Worm (Caenorhabditis elegans) whole organism, L4 larva: ENCODE results near the gene Y46G5A.28.
A peak's percentile ranks its signal among the peaks of the same experiment; 100 is the strongest.

Experiments used
- F26F4.8 ChIP-seq: fragments of 200-800 bp; sonication (Bioruptor generic); conservative IDR thresholded peaks from 2 replicates; pipeline ENCODE4 v1.3.6; 2022; ENCODE audit warnings: missing genetic modification characterization, missing compliant biosample characterization
- R02D3.7 ChIP-seq: fragments of 150-350 bp; sonication (generic microtip); optimal IDR thresholded peaks from 3 replicates; lab custom pipeline; 2014; ENCODE audit warnings: missing biosample characterization, missing genetic modification characterization
- Y105C5A.15 ChIP-seq: fragments of 200-800 bp; sonication (Bioruptor generic); IDR thresholded peaks from 2 replicates; pipeline ENCODE4 v1.3.6; 2022; ENCODE audit warnings: missing genetic modification characterization, missing compliant biosample characterization
- Y5F2A.4 ChIP-seq: fragments of 200-800 bp; sonication (Bioruptor generic); optimal IDR thresholded peaks from 2 replicates; lab custom pipeline; 2018; ENCODE audit warnings: mild to moderate bottlenecking, missing genetic modification characterization, missing compliant biosample characterization
- ZK337.2 ChIP-seq: fragments of 200-800 bp; sonication (Bioruptor generic); IDR thresholded peaks from 2 replicates; pipeline ENCODE4 v1.3.6; 2022; ENCODE audit warnings: missing genetic modification reagents, missing genetic modification characterization, missing compliant biosample characterization
- ZK546.5 ChIP-seq, 2 experiments: sonication (generic microtip); optimal IDR thresholded peaks; 2 replicates each; lab custom pipeline; 2017; ENCODE audit warnings: missing biosample characterization in 2 of 2, missing genetic modification characterization in 2 of 2
- aha-1 ChIP-seq: fragments of 150-350 bp; peaks from one replicate; lab custom pipeline; 2014; ENCODE audit warnings: missing biosample characterization, missing genetic modification characterization
- ama-1 ChIP-seq: fragments of 150-350 bp; optimal IDR thresholded peaks from 2 replicates; lab custom pipeline; 2014; ENCODE audit warnings: inconsistent platforms, mixed read lengths
- ceh-20 ChIP-seq: fragments of 200-800 bp; sonication (Bioruptor generic); IDR thresholded peaks from 2 replicates; pipeline ENCODE4 v1.3.6; 2022; ENCODE audit warnings: missing genetic modification reagents, missing genetic modification characterization, missing compliant biosample characterization
- ceh-28 ChIP-seq: fragments of 150-350 bp; optimal IDR thresholded peaks from 2 replicates; lab custom pipeline; 2014; ENCODE audit warnings: missing biosample characterization, missing genetic modification reagents, missing genetic modification characterization
- dmd-6 ChIP-seq: fragments of 200-800 bp; sonication (Bioruptor generic); IDR thresholded peaks from 2 replicates; pipeline ENCODE4 v1.3.6; 2022; ENCODE audit warnings: missing genetic modification reagents, missing genetic modification characterization, missing compliant biosample characterization
- dve-1 ChIP-seq: sonication (generic microtip); optimal IDR thresholded peaks from 2 replicates; lab custom pipeline; 2017; ENCODE audit warnings: antibody characterized with exemption, mild to moderate bottlenecking, missing genetic modification characterization, missing compliant biosample characterization; ENCODE audit not compliant: insufficient read depth
- egl-27 ChIP-seq: sonication (generic microtip); optimal IDR thresholded peaks from 3 replicates; lab custom pipeline; 2017; ENCODE audit warnings: missing biosample characterization, missing genetic modification reagents, missing genetic modification characterization
- fkh-10 ChIP-seq: fragments of 150-350 bp; optimal IDR thresholded peaks from 2 replicates; lab custom pipeline; 2014; ENCODE audit warnings: missing biosample characterization, missing genetic modification reagents, missing genetic modification characterization
- hif-1 ChIP-seq, 2 experiments: sonication (generic microtip); optimal IDR thresholded peaks; 2 replicates each; lab custom pipeline; 2016 to 2017; ENCODE audit warnings: missing compliant biosample characterization in 2 of 2, missing genetic modification characterization in 2 of 2, missing genetic modification reagents in 2 of 2, missing genotype in 2 of 2, mild to moderate bottlenecking in 1 of 2
- hlh-11 ChIP-seq: fragments of 200-800 bp; sonication (Bioruptor generic); optimal IDR thresholded peaks from 2 replicates; lab custom pipeline; 2018; ENCODE audit warnings: mild to moderate bottlenecking, missing genetic modification characterization, missing compliant biosample characterization
- hmg-1.1 ChIP-seq: fragments of 200-800 bp; sonication (Bioruptor generic); IDR thresholded peaks from 2 replicates; pipeline ENCODE4 v1.3.6; 2022; ENCODE audit warnings: missing genetic modification reagents, missing genetic modification characterization, missing compliant biosample characterization
- lin-1 ChIP-seq: fragments of 200-800 bp; sonication (Bioruptor generic); IDR thresholded peaks from 2 replicates; pipeline ENCODE4 v1.3.6; 2022; ENCODE audit warnings: missing genetic modification reagents, missing genetic modification characterization, missing compliant biosample characterization
- lir-3 ChIP-seq: sonication (generic microtip); optimal IDR thresholded peaks from 2 replicates; lab custom pipeline; 2016; ENCODE audit warnings: mild to moderate bottlenecking, missing genetic modification characterization, missing compliant biosample characterization
- lsy-2 ChIP-seq, 2 experiments: fragments of 150-350 bp in 1 of 2; sonication (generic microtip) in 1 of 2; optimal IDR thresholded peaks; 2 replicates each; lab custom pipeline; 2014 to 2017; ENCODE audit warnings: missing biosample characterization in 2 of 2, missing genetic modification characterization in 2 of 2
- mxl-3 ChIP-seq: fragments of 200-800 bp; sonication (Bioruptor generic); optimal IDR thresholded peaks from 2 replicates; lab custom pipeline; 2018; ENCODE audit warnings: mild to moderate bottlenecking, missing genetic modification characterization, missing compliant biosample characterization
- nhr-102 ChIP-seq: sonication (generic microtip); optimal IDR thresholded peaks from 2 replicates; lab custom pipeline; 2016; ENCODE audit warnings: mild to moderate bottlenecking, missing genetic modification characterization, moderate library complexity, missing compliant biosample characterization
- nhr-11 ChIP-seq: fragments of 150-350 bp; optimal IDR thresholded peaks from 2 replicates; lab custom pipeline; 2014; ENCODE audit warnings: missing biosample characterization, missing genetic modification characterization
- nhr-111 ChIP-seq: fragments of 200-800 bp; sonication (Bioruptor generic); optimal IDR thresholded peaks from 2 replicates; lab custom pipeline; 2018; ENCODE audit warnings: mild to moderate bottlenecking, missing genetic modification characterization, missing compliant biosample characterization
- nhr-28 ChIP-seq: fragments of 150-350 bp; optimal IDR thresholded peaks from 2 replicates; lab custom pipeline; 2014; ENCODE audit warnings: missing biosample characterization, missing genetic modification characterization
- nhr-41 ChIP-seq: fragments of 200-800 bp; sonication (Bioruptor generic); IDR thresholded peaks from 2 replicates; pipeline ENCODE4 v1.3.6; 2022; ENCODE audit warnings: missing genetic modification reagents, missing genetic modification characterization, missing compliant biosample characterization
- nhr-42 ChIP-seq: fragments of 200-800 bp; sonication (Bioruptor generic); IDR thresholded peaks from 2 replicates; pipeline ENCODE4 v1.3.6; 2022; ENCODE audit warnings: missing genetic modification characterization, missing compliant biosample characterization
- nhr-48 ChIP-seq: sonication (generic microtip); optimal IDR thresholded peaks from 2 replicates; lab custom pipeline; 2016; ENCODE audit warnings: mild to moderate bottlenecking, missing genetic modification characterization, missing compliant biosample characterization
- nhr-6 ChIP-seq: fragments of 150-350 bp; optimal IDR thresholded peaks from 2 replicates; lab custom pipeline; 2014; ENCODE audit warnings: missing biosample characterization, missing genetic modification characterization
- nhr-76 ChIP-seq: fragments of 150-350 bp; optimal IDR thresholded peaks from 2 replicates; lab custom pipeline; 2014; ENCODE audit warnings: missing biosample characterization, missing genetic modification characterization
- php-3 ChIP-seq: fragments of 200-800 bp; sonication (Bioruptor generic); IDR thresholded peaks from 2 replicates; pipeline ENCODE4 v1.3.6; 2022; ENCODE audit warnings: missing genetic modification reagents, missing genetic modification characterization, missing compliant biosample characterization
- pqm-1 ChIP-seq: sonication (generic microtip); optimal IDR thresholded peaks from 2 replicates; lab custom pipeline; 2017; ENCODE audit warnings: missing biosample characterization, missing genetic modification characterization
- sdz-12 ChIP-seq: fragments of 200-800 bp; sonication (Bioruptor generic); optimal IDR thresholded peaks from 2 replicates; lab custom pipeline; 2018; ENCODE audit warnings: mild to moderate bottlenecking, missing genetic modification characterization, missing compliant biosample characterization
- set-16 ChIP-seq: fragments of 200-800 bp; sonication (Bioruptor generic); IDR thresholded peaks from 2 replicates; pipeline ENCODE4 v1.3.6; 2022; ENCODE audit warnings: missing genetic modification reagents, missing genetic modification characterization, missing compliant biosample characterization
- skn-1 ChIP-seq: fragments of 150-350 bp; optimal IDR thresholded peaks from 2 replicates; lab custom pipeline; 2014; ENCODE audit warnings: missing biosample characterization, missing genetic modification characterization
- spr-1 ChIP-seq: sonication (generic microtip); optimal IDR thresholded peaks from 2 replicates; lab custom pipeline; 2016; ENCODE audit warnings: mild to moderate bottlenecking, missing genetic modification characterization, missing compliant biosample characterization
- tag-97 ChIP-seq: fragments of 200-800 bp; sonication (Bioruptor generic); IDR thresholded peaks from 2 replicates; pipeline ENCODE4 v1.3.6; 2022; ENCODE audit warnings: missing genetic modification characterization, missing compliant biosample characterization
- unc-62 ChIP-seq, 3 experiments: fragments of 150-350 bp in 1 of 3; sonication (generic microtip); optimal IDR thresholded peaks in 2 of 3; peaks in 1 of 3; 1 replicate in 1 of 3; 2 replicates in 2 of 3; lab custom pipeline; 2014 to 2017; ENCODE audit warnings: missing biosample characterization in 3 of 3, missing genetic modification characterization in 3 of 3, missing genetic modification reagents in 3 of 3, missing genotype in 1 of 3
- zip-11 ChIP-seq: fragments of 200-800 bp; sonication (Bioruptor generic); IDR thresholded peaks from 2 replicates; pipeline ENCODE4 v1.3.6; 2022; ENCODE audit warnings: missing genetic modification characterization, missing compliant biosample characterization
- ztf-11 ChIP-seq: fragments of 150-350 bp; optimal IDR thresholded peaks from 2 replicates; lab custom pipeline; 2014; ENCODE audit warnings: missing biosample characterization, missing genetic modification characterization

Y46G5A.28 gene

ce11 chrII:12824463-12824862 is 25.8 kb upstream of the Y46G5A.28 start:
- TF ChIP-seq hmg-1.1 (GFP tag; lab: Robert Waterston, UW) (0 out of 2 replicates have a peak, but pooled peaks have one; percentile 24), nhr-76 (no peak), egl-27 (no peak), F26F4.8 (0 out of 2 replicates have a peak, but pooled peaks have one; percentile 39), aha-1 (tag; lab: Kevin White, UChicago) (peak; percentile 77), ZK546.5 (tag; optimal IDR thresholded peaks at IDR 0.05; lab: Kevin White, UChicago) (no peak)

ce11 chrII:12826752-12827151 is 23.5 kb upstream of the Y46G5A.28 start, which contains the start of gene Y46G5A.38:
Y46G5A.38 (plus strand) TSS chrII:12827052.
- TF ChIP-seq dmd-6 (GFP tag; lab: Robert Waterston, UW) (no peak), ceh-20 (GFP tag; lab: Robert Waterston, UW) (no peak), dve-1 (no peak)

ce11 chrII:12828863-12829262 is 21.4 kb upstream of the Y46G5A.28 start, which contains the start of gene Y46G5A.23:
Y46G5A.23 (minus strand) TSS chrII:12828963.
- TF ChIP-seq lin-1 (GFP tag; lab: Robert Waterston, UW), result no peak
- no peak for TF ChIP-seq nhr-42 (GFP tag; lab: Robert Waterston, UW)
- TF ChIP-seq nhr-11 (tag; lab: Kevin White, UChicago), result no peak
- no peak for TF ChIP-seq tag-97
- no peak for TF ChIP-seq dve-1
- TF ChIP-seq nhr-48 (tag; lab: Kevin White, UChicago), result no peak
- TF ChIP-seq nhr-111 (GFP tag; lab: Kevin White, UChicago), result no peak

- TF ChIP-seq mxl-3 (GFP tag; lab: Kevin White, UChicago), result no peak
- no peak for TF ChIP-seq ZK546.5 (tag; optimal IDR thresholded peaks at IDR 0.05; lab: Kevin White, UChicago)
- TF ChIP-seq lsy-2 (tag; optimal IDR thresholded peaks at IDR 0.05; lab: Kevin White, UChicago), result no peak
- no peak for TF ChIP-seq nhr-102 (tag; lab: Kevin White, UChicago)
- TF ChIP-seq nhr-41 (GFP tag; lab: Robert Waterston, UW), result no peak
- peak; percentile 3 for TF ChIP-seq pqm-1 (tag; lab: Kevin White, UChicago)
- no peak for TF ChIP-seq spr-1 (tag; lab: Kevin White, UChicago)
- no peak for TF ChIP-seq Y105C5A.15 (GFP tag; lab: Robert Waterston, UW)
- TF ChIP-seq nhr-11 (tag; lab: Kevin White, UChicago), result no peak
- TF ChIP-seq zip-11, result no peak
- peak; percentile 97 for TF ChIP-seq nhr-28 (tag; lab: Kevin White, UChicago)
- no peak for TF ChIP-seq ztf-11 (tag; lab: Kevin White, UChicago)
Measured at ce11 chrII:12830347-12830746, 19.9 kb upstream of the Y46G5A.28 start, which contains the start of gene bcmo-1. bcmo-1 (plus strand) TSS chrII:12830676.

- no peak for TF ChIP-seq Y5F2A.4
Measured at ce11 chrII:12840057-12840456, 10.2 kb upstream of the Y46G5A.28 start, which contains the start of gene lgc-35. lgc-35 (minus strand) TSS chrII:12840157.

ce11 chrII:12847736-12848135 is 2.5 kb upstream of the Y46G5A.28 start, which contains the start of gene pes-10:
pes-10 (minus strand) TSS chrII:12847836.
- peak in 1 of 2 experiments; percentile 65 for TF ChIP-seq unc-62 (GFP tag; optimal IDR thresholded peaks at IDR 0.05 in 1 of 2; lab: Kevin White, UChicago)
- TF ChIP-seq unc-62 (tag; optimal IDR thresholded peaks at IDR 0.05; lab: Kevin White, UChicago), result no peak
- no peak for TF ChIP-seq ZK546.5 (tag; optimal IDR thresholded peaks at IDR 0.05; lab: Kevin White, UChicago)

ce11 chrII:12855900-12856299 is 5.7 kb downstream of the Y46G5A.28 start, which contains the start of gene Y46G5A.29:
Y46G5A.29 (plus strand) TSS chrII:12856200.
- TF ChIP-seq hlh-11 (tag; lab: Kevin White, UChicago) (no peak), ztf-11 (tag; lab: Kevin White, UChicago) (no peak), ceh-28 (no peak), php-3 (no peak), nhr-6 (tag; lab: Kevin White, UChicago) (no peak), hif-1 (tag; optimal IDR thresholded peaks at IDR 0.05; lab: Kevin White, UChicago) (no peak), ZK337.2 (no peak), nhr-11 (tag; lab: Kevin White, UChicago) (no peak), sdz-12 (no peak), R02D3.7 (tag; lab: Kevin White, UChicago) (no peak), skn-1 (no peak), set-16 (GFP tag; lab: Robert Waterston, UW) (no peak), lir-3 (no peak), fkh-10 (GFP tag; lab: Kevin White, UChicago) (no peak), lsy-2 (tag; optimal IDR thresholded peaks at IDR 0.05; lab: Kevin White, UChicago) (no peak), ama-1 (no peak)
